Worm (Caenorhabditis elegans) whole organism, L3 larva: ENCODE measurements around the gene clec-54.

Experiments used
- R02D3.7 ChIP-seq: fragments of 150-350 bp; optimal IDR thresholded peaks from 2 replicates; lab custom pipeline; 2014; ENCODE audit warnings: missing biosample characterization, missing genetic modification characterization
- ZK546.5 ChIP-seq: sonication (generic microtip); optimal IDR thresholded peaks from 2 replicates; lab custom pipeline; 2017; ENCODE audit warnings: missing biosample characterization, missing genetic modification characterization
- aly-2 ChIP-seq: fragments of 150-350 bp; optimal IDR thresholded peaks from 2 replicates; lab custom pipeline; 2014; ENCODE audit warnings: missing biosample characterization, missing genetic modification characterization
- ama-1 ChIP-seq: fragments of 150-350 bp; optimal IDR thresholded peaks from 2 replicates; lab custom pipeline; 2018
- ceh-16 ChIP-seq: sonication (generic microtip); optimal IDR thresholded peaks from 2 replicates; lab custom pipeline; 2017; ENCODE audit warnings: missing biosample characterization, missing genetic modification characterization
- ceh-28 ChIP-seq: fragments of 150-350 bp; optimal IDR thresholded peaks from 2 replicates; lab custom pipeline; 2014; ENCODE audit warnings: missing biosample characterization, missing genetic modification reagents, missing genetic modification characterization
- ceh-82 ChIP-seq: fragments of 150-350 bp; optimal IDR thresholded peaks from 2 replicates; lab custom pipeline; 2014; ENCODE audit warnings: missing biosample characterization, missing genetic modification characterization
- daf-12 ChIP-seq: fragments of 150-350 bp; optimal IDR thresholded peaks from 2 replicates; lab custom pipeline; 2014; ENCODE audit warnings: missing biosample characterization, missing genetic modification reagents, missing genetic modification characterization
- egl-27 ChIP-seq: sonication (generic microtip); optimal IDR thresholded peaks from 4 replicates; lab custom pipeline; 2017; ENCODE audit warnings: missing biosample characterization, missing genetic modification reagents, missing genetic modification characterization
- egl-5 ChIP-seq: fragments of 150-350 bp; optimal IDR thresholded peaks from 2 replicates; lab custom pipeline; 2017; ENCODE audit warnings: missing biosample characterization, missing genetic modification reagents, missing genetic modification characterization, inconsistent platforms
- elt-1 ChIP-seq: fragments of 150-350 bp; optimal IDR thresholded peaks from 2 replicates; lab custom pipeline; 2014; ENCODE audit warnings: missing biosample characterization, missing genetic modification characterization
- elt-2 ChIP-seq: sonication (generic microtip); optimal IDR thresholded peaks from 2 replicates; lab custom pipeline; 2016; ENCODE audit warnings: missing genetic modification reagents, mild to moderate bottlenecking, missing genetic modification characterization, missing compliant biosample characterization
- elt-3 ChIP-seq, 3 experiments: fragments of 150-350 bp in 1 of 3; sonication (generic microtip) in 2 of 3; optimal IDR thresholded peaks; 2 replicates in 2 of 3; 4 replicates in 1 of 3; lab custom pipeline; 2014 to 2017; ENCODE audit warnings: missing biosample characterization in 3 of 3, missing genetic modification characterization in 3 of 3
- eor-1 ChIP-seq, 2 experiments: fragments of 150-350 bp; optimal IDR thresholded peaks; 2 replicates each; lab custom pipeline; 2014 to 2018; ENCODE audit warnings: missing biosample characterization in 2 of 2, missing genetic modification characterization in 2 of 2
- fkh-10 ChIP-seq: sonication (generic microtip); optimal IDR thresholded peaks from 2 replicates; lab custom pipeline; 2017; ENCODE audit warnings: missing biosample characterization, missing genetic modification reagents, missing genetic modification characterization
- fkh-2 ChIP-seq: fragments of 150-350 bp; optimal IDR thresholded peaks from 2 replicates; lab custom pipeline; 2014; ENCODE audit warnings: missing biosample characterization, missing genetic modification reagents, missing genetic modification characterization
- jun-1 ChIP-seq: fragments of 150-350 bp; optimal IDR thresholded peaks from 2 replicates; lab custom pipeline; 2014; ENCODE audit warnings: missing biosample characterization, missing genetic modification reagents, missing genetic modification characterization
- lin-15B ChIP-seq: fragments of 150-350 bp; optimal IDR thresholded peaks from 2 replicates; lab custom pipeline; 2014; ENCODE audit warnings: missing biosample characterization, missing genetic modification characterization
- lin-39 ChIP-seq: fragments of 150-350 bp; optimal IDR thresholded peaks from 2 replicates; lab custom pipeline; 2018; ENCODE audit warnings: missing biosample characterization, missing genetic modification reagents, missing genetic modification characterization
- lsy-12 ChIP-seq: sonication (generic microtip); optimal IDR thresholded peaks from 2 replicates; lab custom pipeline; 2016; ENCODE audit warnings: mild to moderate bottlenecking, missing genetic modification characterization, missing compliant biosample characterization
- mml-1 ChIP-seq: fragments of 150-350 bp; sonication (generic microtip); optimal IDR thresholded peaks from 3 replicates; lab custom pipeline; 2014; ENCODE audit warnings: missing biosample characterization, missing genetic modification characterization
- nfya-1 ChIP-seq: sonication (generic microtip); optimal IDR thresholded peaks from 2 replicates; lab custom pipeline; 2017; ENCODE audit warnings: missing genetic modification characterization, mild to moderate bottlenecking, missing compliant biosample characterization, antibody characterized with exemption, moderate library complexity; ENCODE audit not compliant: insufficient read depth
- nhr-11 ChIP-seq: fragments of 150-350 bp; optimal IDR thresholded peaks from 2 replicates; lab custom pipeline; 2014; ENCODE audit warnings: missing biosample characterization, missing genetic modification characterization
- nhr-12 ChIP-seq: fragments of 150-350 bp; optimal IDR thresholded peaks from 2 replicates; lab custom pipeline; 2014; ENCODE audit warnings: missing biosample characterization, missing genetic modification characterization
- nhr-23 ChIP-seq: fragments of 150-350 bp; optimal IDR thresholded peaks from 2 replicates; lab custom pipeline; 2014; ENCODE audit warnings: missing biosample characterization, missing genetic modification reagents, missing genetic modification characterization
- nhr-237 ChIP-seq: fragments of 150-350 bp; optimal IDR thresholded peaks from 2 replicates; lab custom pipeline; 2014; ENCODE audit warnings: missing biosample characterization, missing genetic modification characterization
- nhr-25 ChIP-seq: sonication (generic microtip); optimal IDR thresholded peaks from 2 replicates; lab custom pipeline; 2017; ENCODE audit warnings: missing biosample characterization, missing genetic modification characterization
- nhr-28 ChIP-seq: fragments of 150-350 bp; optimal IDR thresholded peaks from 2 replicates; lab custom pipeline; 2014; ENCODE audit warnings: missing biosample characterization, missing genetic modification characterization
- nhr-43 ChIP-seq: sonication (generic microtip); optimal IDR thresholded peaks from 2 replicates; lab custom pipeline; 2016; ENCODE audit warnings: mild to moderate bottlenecking, missing genetic modification characterization, missing compliant biosample characterization; ENCODE audit not compliant: poor library complexity, severe bottlenecking
- nhr-77 ChIP-seq: fragments of 150-350 bp; optimal IDR thresholded peaks from 2 replicates; lab custom pipeline; 2014; ENCODE audit warnings: missing biosample characterization, missing genetic modification characterization
- pha-4 ChIP-seq: fragments of 150-350 bp; optimal IDR thresholded peaks from 2 replicates; lab custom pipeline; 2014; ENCODE audit warnings: missing biosample characterization, missing genetic modification reagents, missing genetic modification characterization
- pqm-1 ChIP-seq: fragments of 150-350 bp; optimal IDR thresholded peaks from 2 replicates; lab custom pipeline; 2017; ENCODE audit warnings: missing biosample characterization, missing genetic modification characterization, inconsistent platforms
- snpc-4 ChIP-seq: fragments of 150-350 bp; optimal IDR thresholded peaks from 2 replicates; lab custom pipeline; 2014; ENCODE audit warnings: missing biosample characterization, missing genetic modification characterization
- zag-1 ChIP-seq: fragments of 150-350 bp; optimal IDR thresholded peaks from 2 replicates; lab custom pipeline; 2014; ENCODE audit warnings: missing biosample characterization, missing genetic modification characterization
- ztf-11 ChIP-seq: fragments of 150-350 bp; optimal IDR thresholded peaks from 2 replicates; lab custom pipeline; 2014; ENCODE audit warnings: missing biosample characterization, missing genetic modification characterization
- ztf-4 ChIP-seq: fragments of 150-350 bp; optimal IDR thresholded peaks from 2 replicates; lab custom pipeline; 2014; ENCODE audit warnings: missing biosample characterization, missing genetic modification characterization

Gene clec-54

DNA sequence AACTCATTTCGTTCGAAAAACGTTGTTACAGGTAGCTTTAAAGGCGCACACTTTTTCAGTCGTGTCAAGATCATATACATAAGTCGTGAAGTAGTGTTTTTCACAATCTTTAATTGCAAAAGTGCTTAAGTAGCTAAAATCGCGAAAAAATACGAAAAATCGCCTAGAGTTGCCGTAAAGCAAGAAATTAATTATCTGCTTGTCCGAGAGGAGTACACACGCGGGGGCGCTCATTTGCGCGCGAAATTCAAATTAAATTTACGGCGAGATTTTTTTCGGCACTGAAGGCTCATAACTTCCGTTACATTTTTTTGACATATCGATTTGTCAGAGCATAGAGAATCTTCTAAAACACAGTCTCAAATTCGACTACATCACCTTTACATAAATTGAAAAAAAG lies 16.6 kb upstream of the clec-54 start:
- TF ChIP-seq pqm-1 (tag; lab: Kevin White, UChicago) (no peak), jun-1 (no peak), lin-39 (tag; lab: Kevin White, UChicago) (no peak), nhr-25 (tag; lab: Kevin White, UChicago) (no peak), aly-2 (tag; lab: Kevin White, UChicago) (no peak), zag-1 (tag; lab: Kevin White, UChicago) (no peak), fkh-2 (tag; lab: Kevin White, UChicago) (no peak), snpc-4 (tag; lab: Kevin White, UChicago) (no peak), lin-15B (tag; lab: Kevin White, UChicago) (no peak), elt-3 (tag; optimal IDR thresholded peaks at IDR 0.05; lab: Kevin White, UChicago) (no peak), nhr-11 (no peak)
- TF ChIP-seq, all 47 proteins: peak for 0

DNA sequence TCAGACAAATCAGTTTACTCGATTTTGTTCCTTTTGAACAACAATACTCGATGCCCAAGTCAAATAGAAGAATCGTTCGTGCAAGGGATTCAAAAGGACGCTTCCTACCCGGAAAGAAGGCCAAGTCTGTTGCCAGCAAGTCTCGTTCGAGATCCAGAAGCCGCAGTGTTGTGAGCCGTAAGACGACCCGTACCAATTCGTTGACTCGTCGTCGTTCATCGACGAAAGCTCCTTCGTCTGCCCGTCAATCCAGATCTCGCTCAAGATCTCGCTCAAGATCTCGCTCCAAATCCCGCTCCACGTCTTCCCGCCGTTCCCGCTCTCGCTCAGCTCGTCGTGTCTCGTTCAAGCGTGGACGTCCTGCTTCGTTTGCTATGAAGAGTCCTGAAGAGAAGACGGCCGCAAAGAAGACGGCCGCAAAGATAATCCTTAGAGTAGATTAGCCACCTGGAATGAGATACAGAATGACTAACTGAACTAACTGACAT lies 16.0 kb upstream of the clec-54 start, which contains the start of gene F08H9.2:
Gene F08H9.2 (plus strand): TSS at position 51 of the 488 bp plus-strand sequence.
- TF ChIP-seq lsy-12: no peak

DNA sequence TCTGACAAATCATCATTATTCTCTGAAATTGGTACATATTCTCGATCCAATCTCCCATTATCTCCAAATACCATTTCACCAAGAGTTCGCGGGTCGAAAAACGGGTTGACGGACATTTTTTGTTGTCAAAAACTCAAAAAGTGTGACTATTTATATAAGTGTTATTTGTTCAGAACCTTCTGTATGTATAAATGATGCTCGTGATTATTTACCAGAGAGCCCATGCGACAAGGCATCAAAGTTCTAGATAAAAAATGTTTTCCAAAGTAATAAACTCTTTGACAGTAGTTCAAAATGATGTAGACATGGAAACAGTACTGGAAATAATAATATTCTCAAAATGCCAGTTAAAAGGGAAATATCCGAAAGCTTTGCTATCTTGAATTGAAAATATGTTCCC lies 14.1 kb upstream of the clec-54 start:
- TF ChIP-seq nhr-77 (tag; lab: Kevin White, UChicago) (no peak), nhr-237 (tag; lab: Kevin White, UChicago) (no peak), pha-4 (tag; lab: Kevin White, UChicago) (peak; percentile 64)

DNA sequence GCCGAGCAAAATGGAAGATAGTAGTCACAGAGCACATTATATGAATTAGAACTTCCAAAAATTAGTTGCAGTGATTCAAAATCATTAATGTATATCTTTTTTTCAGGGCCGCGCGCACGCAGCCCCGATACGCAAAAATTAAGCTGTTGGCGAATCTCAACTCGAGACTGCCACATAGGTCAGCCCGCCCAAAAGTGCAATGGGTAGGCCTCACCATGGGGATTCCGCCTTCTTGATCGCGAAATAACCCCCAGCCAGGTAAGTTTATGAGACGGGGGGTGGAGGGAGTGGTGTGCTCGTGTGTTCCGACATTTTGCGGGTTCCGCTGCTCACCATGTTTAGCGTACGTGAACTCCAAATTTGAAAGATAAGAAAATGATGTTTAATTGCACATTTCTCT lies 13.6 kb upstream of the clec-54 start, which contains the start of gene F08H9.3:
Gene F08H9.3 (minus strand): TSS at position 252 of the 400 bp plus-strand sequence.
- TF ChIP-seq ama-1 (lab: Kevin White, UChicago): peak; percentile 3
- peak; percentile 69 for TF ChIP-seq pqm-1 (tag; lab: Kevin White, UChicago)
- TF ChIP-seq elt-2 (tag; lab: Kevin White, UChicago): peak; percentile 69
- peak; percentile 87 for TF ChIP-seq snpc-4 (tag; lab: Kevin White, UChicago)

DNA sequence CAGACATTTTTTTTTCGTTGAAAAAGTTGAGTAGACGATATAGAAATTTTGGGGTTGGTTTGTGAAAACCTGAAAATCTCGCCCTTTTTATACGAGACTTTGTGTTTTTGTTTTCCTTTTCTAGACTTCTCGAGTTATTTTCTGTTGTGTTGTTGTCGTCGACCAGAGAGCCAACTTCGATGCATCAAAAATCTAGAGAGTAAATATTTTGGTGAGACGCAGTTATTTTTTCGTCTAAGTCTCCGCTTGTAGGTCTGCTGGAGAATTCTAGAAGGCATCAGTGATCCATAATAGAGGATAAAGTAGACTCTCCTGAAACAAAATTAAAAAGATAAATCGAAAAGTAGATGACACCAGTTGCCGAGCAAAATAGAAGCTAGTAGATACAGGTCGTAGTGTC lies 12.3 kb upstream of the clec-54 start, which contains the start of gene F08H9.4:
Gene F08H9.4 (minus strand): TSS at position 61 of the 400 bp plus-strand sequence.
- TF ChIP-seq ZK546.5 (tag; lab: Kevin White, UChicago) (no peak), fkh-10 (no peak), elt-2 (tag; lab: Kevin White, UChicago) (no peak), ztf-4 (tag; lab: Kevin White, UChicago) (no peak), nfya-1 (tag; lab: Kevin White, UChicago) (no peak), eor-1 (tag; optimal IDR thresholded peaks at IDR 0.05; lab: Kevin White, UChicago) (no peak), ceh-82 (tag; lab: Kevin White, UChicago) (no peak), aly-2 (tag; lab: Kevin White, UChicago) (no peak), nhr-12 (tag; lab: Kevin White, UChicago) (no peak)

DNA sequence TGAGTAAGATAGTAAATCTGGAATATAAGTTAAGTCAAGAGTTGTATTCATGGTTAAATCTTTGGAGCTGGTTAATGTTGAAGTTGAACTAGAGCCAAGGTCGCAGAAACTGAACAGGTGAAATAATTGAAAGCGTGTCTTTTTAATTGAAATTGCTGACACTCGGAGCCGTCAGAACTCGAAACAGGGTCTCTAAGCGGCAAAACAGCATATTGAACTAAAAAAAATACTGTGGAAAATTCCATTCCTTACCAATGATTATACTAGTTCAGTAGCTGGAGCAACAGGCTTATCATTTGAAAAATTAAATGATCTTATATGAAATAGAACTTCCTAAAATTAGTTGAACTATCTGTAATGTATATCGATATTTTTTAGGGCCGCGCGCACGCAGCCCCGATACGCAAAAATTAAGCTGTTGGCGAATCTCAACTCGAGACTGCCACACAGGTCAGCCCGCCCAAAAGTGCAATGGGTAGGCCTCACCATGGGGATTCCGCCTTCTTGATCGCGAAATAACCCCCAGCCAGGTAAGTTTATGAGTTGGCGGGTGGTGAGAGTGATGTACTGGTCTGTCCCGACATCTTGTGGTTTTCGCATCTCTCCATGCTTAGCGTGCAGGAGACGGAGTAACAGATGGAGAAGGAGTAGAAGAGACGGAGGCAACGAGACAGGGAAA lies 8.4 kb upstream of the clec-54 start, which contains the start of gene srz-97:
Gene srz-97 (minus strand): TSS at position 51 of the 679 bp plus-strand sequence.
- TF ChIP-seq lsy-12 (no peak), elt-2 (tag; lab: Kevin White, UChicago) (peak; percentile 47), lin-39 (tag; lab: Kevin White, UChicago) (no peak), ama-1 (lab: Kevin White, UChicago) (no peak), ceh-16 (tag; lab: Kevin White, UChicago) (no peak), R02D3.7 (tag; lab: Kevin White, UChicago) (peak; percentile 36), nhr-23 (tag; lab: Kevin White, UChicago) (no peak), aly-2 (tag; lab: Kevin White, UChicago) (no peak), nhr-28 (tag; lab: Kevin White, UChicago) (no peak), nhr-11 (no peak), ztf-4 (tag; lab: Kevin White, UChicago) (no peak), nhr-77 (tag; lab: Kevin White, UChicago) (peak; percentile 42), nhr-43 (tag; lab: Kevin White, UChicago) (peak; percentile 34), fkh-10 (no peak), daf-12 (tag; lab: Kevin White, UChicago) (no peak), zag-1 (tag; lab: Kevin White, UChicago) (no peak), snpc-4 (tag; lab: Kevin White, UChicago) (peak; percentile 97), elt-1 (tag; lab: Kevin White, UChicago) (no peak), egl-5 (no peak), ceh-28 (no peak), nhr-237 (tag; lab: Kevin White, UChicago) (no peak), fkh-2 (tag; lab: Kevin White, UChicago) (no peak), pqm-1 (tag; lab: Kevin White, UChicago) (peak; percentile 54), nhr-25 (tag; lab: Kevin White, UChicago) (peak; percentile 54), ceh-82 (tag; lab: Kevin White, UChicago) (no peak), ztf-11 (tag; lab: Kevin White, UChicago) (no peak), nfya-1 (tag; lab: Kevin White, UChicago) (no peak), egl-27 (tag; lab: Kevin White, UChicago) (no peak), mml-1 (tag; lab: Kevin White, UChicago) (no peak)
